Worm (Caenorhabditis elegans) whole organism, L1 larva: ENCODE measurements around the gene F44E2.9.

Experiments
- elt-3 ChIP-seq, 6 experiments: fragments of 150-350 bp in 1 of 6; sonication (generic microtip); optimal IDR thresholded peaks; 2 replicates each; lab custom pipeline; 2017 to 2018; ENCODE audit warnings: missing biosample characterization in 6 of 6, missing genetic modification characterization in 6 of 6, inconsistent platforms in 1 of 6
- lin-15B ChIP-seq: fragments of 150-350 bp; sonication (generic microtip); optimal IDR thresholded peaks from 3 replicates; lab custom pipeline; 2014; ENCODE audit warnings: missing biosample characterization, missing genetic modification characterization
- nhr-11 ChIP-seq: fragments of 150-350 bp; optimal IDR thresholded peaks from 2 replicates; lab custom pipeline; 2014; ENCODE audit warnings: missing biosample characterization, missing genetic modification characterization
- nhr-12 ChIP-seq: sonication (generic microtip); optimal IDR thresholded peaks from 2 replicates; lab custom pipeline; 2017; ENCODE audit warnings: missing biosample characterization, missing genetic modification characterization
- nhr-28 ChIP-seq: fragments of 150-350 bp; optimal IDR thresholded peaks from 2 replicates; lab custom pipeline; 2014; ENCODE audit warnings: missing biosample characterization, missing genetic modification characterization
- pag-3 ChIP-seq: sonication (generic microtip); optimal IDR thresholded peaks from 2 replicates; lab custom pipeline; 2017; ENCODE audit warnings: missing genetic modification characterization, mild to moderate bottlenecking, missing compliant biosample characterization, antibody characterized with exemption, borderline replicate concordance; ENCODE audit not compliant: insufficient read depth
- sptf-1 ChIP-seq: fragments of 150-350 bp; optimal IDR thresholded peaks from 2 replicates; lab custom pipeline; 2014; ENCODE audit warnings: missing biosample characterization, missing genetic modification characterization
- zag-1 ChIP-seq: fragments of 150-350 bp; optimal IDR thresholded peaks from 2 replicates; lab custom pipeline; 2014; ENCODE audit warnings: missing biosample characterization, missing genetic modification characterization

- TF ChIP-seq pag-3 (tag; lab: Kevin White, UChicago) = no peak
- TF ChIP-seq nhr-12 (tag; lab: Kevin White, UChicago) = no peak
- TF ChIP-seq nhr-28 = no peak
- no peak for TF ChIP-seq lin-15B
- no peak for TF ChIP-seq zag-1 (tag; lab: Kevin White, UChicago)
- TF ChIP-seq sptf-1 = no peak
- TF ChIP-seq elt-3 (tag; optimal IDR thresholded peaks at IDR 0.05; lab: Kevin White, UChicago) = peak in 5 of 6 experiments; percentile 57 to 90 (median 70)
- no peak for TF ChIP-seq nhr-11 (tag; lab: Kevin White, UChicago)
Observed at ce11 chrIII:8867922-8868655, 17.8 kb upstream of the F44E2.9 start.
